Worm (Caenorhabditis elegans) whole organism, midembryonic: ENCODE measurements around the gene Y41E3.1.

Experiments used
- cog-1 ChIP-seq: sonication (generic microtip); optimal IDR thresholded peaks from 2 replicates; lab custom pipeline; 2016; ENCODE audit warnings: missing genetic modification characterization, missing compliant biosample characterization
- flt-1 ChIP-seq: fragments of 200-800 bp; sonication (Bioruptor generic); IDR thresholded peaks from 2 replicates; pipeline ENCODE4 v1.3.6; 2022; ENCODE audit warnings: missing genetic modification characterization, missing compliant biosample characterization
- ref-1 ChIP-seq: fragments of 200-800 bp; sonication (Bioruptor generic); conservative IDR thresholded peaks from 2 replicates; pipeline ENCODE4 v1.3.6; 2022; ENCODE audit warnings: missing genetic modification reagents, missing genetic modification characterization, missing compliant biosample characterization
- tab-1 ChIP-seq: fragments of 200-800 bp; sonication (Bioruptor generic); IDR thresholded peaks from 2 replicates; pipeline ENCODE4 v1.3.6; 2022; ENCODE audit warnings: missing genetic modification characterization, missing compliant biosample characterization
- ztf-23 ChIP-seq: fragments of 200-800 bp; sonication (Bioruptor generic); IDR thresholded peaks from 2 replicates; pipeline ENCODE4 v1.3.6; 2022; ENCODE audit warnings: missing genetic modification reagents, missing genetic modification characterization, missing compliant biosample characterization

- TF ChIP-seq ztf-23 (GFP tag; lab: Robert Waterston, UW) (no peak), cog-1 (tag; lab: Kevin White, UChicago) (no peak), flt-1 (GFP tag; lab: Robert Waterston, UW) (no peak), ref-1 (GFP tag; lab: Robert Waterston, UW) (no peak), tab-1 (no peak)
These were observed 21.7 kb downstream of the Y41E3.1 start, which contains the start of gene Y57G11C.1144 for ce11 chrIV:14937017-14937416.
